Worm (Caenorhabditis elegans) whole organism, mixed stage, embryonic: ENCODE results near the gene R03H10.7.

Source experiments
- ceh-43 ChIP-seq: fragments of 200-800 bp; sonication (Bioruptor generic); optimal IDR thresholded peaks from 2 replicates; lab custom pipeline; 2018; ENCODE audit warnings: mild to moderate bottlenecking, missing genetic modification characterization, moderate library complexity, missing compliant biosample characterization
- ces-1 ChIP-seq: fragments of 150-350 bp; optimal IDR thresholded peaks from 2 replicates; lab custom pipeline; 2014; ENCODE audit warnings: missing biosample characterization, missing genetic modification reagents, missing genetic modification characterization
- ham-2 ChIP-seq: fragments of 200-800 bp; sonication (Bioruptor generic); optimal IDR thresholded peaks from 2 replicates; lab custom pipeline; 2018; ENCODE audit warnings: mild to moderate bottlenecking, missing genetic modification characterization, missing compliant biosample characterization
- hlh-1 ChIP-seq: fragments of 150-350 bp; optimal IDR thresholded peaks from 2 replicates; lab custom pipeline; 2014; ENCODE audit warnings: missing biosample characterization, missing genetic modification reagents, missing genetic modification characterization
- lin-13 ChIP-seq: fragments of 150-350 bp; optimal IDR thresholded peaks from 2 replicates; lab custom pipeline; 2014; ENCODE audit warnings: missing biosample characterization, missing genetic modification characterization
- lsy-2 ChIP-seq: fragments of 150-350 bp; optimal IDR thresholded peaks from 2 replicates; lab custom pipeline; 2014; ENCODE audit warnings: missing biosample characterization, missing genetic modification characterization
- mep-1 ChIP-seq: fragments of 150-350 bp; optimal IDR thresholded peaks from 2 replicates; lab custom pipeline; 2017; ENCODE audit warnings: missing biosample characterization, missing genetic modification reagents, missing genetic modification characterization, inconsistent platforms
- nhr-12 ChIP-seq: fragments of 150-350 bp; optimal IDR thresholded peaks from 2 replicates; lab custom pipeline; 2014; ENCODE audit warnings: missing biosample characterization, missing genetic modification characterization
- nhr-237 ChIP-seq: fragments of 150-350 bp; optimal IDR thresholded peaks from 2 replicates; lab custom pipeline; 2014; ENCODE audit warnings: missing biosample characterization, missing genetic modification characterization
- nhr-76 ChIP-seq: sonication (generic microtip); optimal IDR thresholded peaks from 2 replicates; lab custom pipeline; 2017; ENCODE audit warnings: missing biosample characterization, missing genetic modification characterization
- unc-39 ChIP-seq: fragments of 150-350 bp; optimal IDR thresholded peaks from 2 replicates; lab custom pipeline; 2014; ENCODE audit warnings: missing biosample characterization, missing genetic modification characterization
- unc-62 ChIP-seq: fragments of 150-350 bp; optimal IDR thresholded peaks from 2 replicates; lab custom pipeline; 2014; ENCODE audit warnings: missing biosample characterization, missing genetic modification reagents, missing genetic modification characterization
- ztf-11 ChIP-seq: fragments of 150-350 bp; optimal IDR thresholded peaks from 2 replicates; lab custom pipeline; 2014; ENCODE audit warnings: missing biosample characterization, missing genetic modification characterization

ce11 chrII:4170508-4170907 lies 8.2 kb downstream of the R03H10.7 start, which contains the start of gene R03H10.5:
- TF ChIP-seq hlh-1: no peak
- TF ChIP-seq nhr-76 (tag; lab: Kevin White, UChicago): no peak
- TF ChIP-seq ham-2 (GFP tag; lab: Kevin White, UChicago): no peak
- TF ChIP-seq unc-39 (tag; lab: Kevin White, UChicago): no peak
- TF ChIP-seq nhr-237 (tag; lab: Kevin White, UChicago): no peak
- no peak for TF ChIP-seq ceh-43 (GFP tag; lab: Kevin White, UChicago)
- no peak for TF ChIP-seq ztf-11 (tag; lab: Kevin White, UChicago)
- no peak for TF ChIP-seq unc-62 (GFP tag; lab: Kevin White, UChicago)
- TF ChIP-seq ces-1: no peak
- TF ChIP-seq lin-13 (tag; lab: Kevin White, UChicago): no peak
- no peak for TF ChIP-seq lsy-2 (tag; lab: Kevin White, UChicago)
- no peak for TF ChIP-seq nhr-12
- no peak for TF ChIP-seq mep-1 (tag; lab: Kevin White, UChicago)
